Worm (Caenorhabditis elegans) whole organism, mixed stage, embryonic: Measurements from ENCODE around the gene K02D10.2.

Experiments used
- M03D4.4 ChIP-seq: sonication (generic microtip); optimal IDR thresholded peaks from 2 replicates; lab custom pipeline; 2017; ENCODE audit warnings: mild to moderate bottlenecking, missing genetic modification characterization, missing compliant biosample characterization
- bed-3 ChIP-seq: fragments of 200-800 bp; sonication (Bioruptor generic); optimal IDR thresholded peaks from 3 replicates; lab custom pipeline; 2018; ENCODE audit warnings: mild to moderate bottlenecking, missing genetic modification characterization, moderate library complexity, missing compliant biosample characterization
- blmp-1 ChIP-seq: fragments of 150-350 bp; optimal IDR thresholded peaks from 2 replicates; lab custom pipeline; 2014; ENCODE audit warnings: missing biosample characterization, missing genetic modification characterization
- ceh-39 ChIP-seq: fragments of 150-350 bp; optimal IDR thresholded peaks from 2 replicates; lab custom pipeline; 2014; ENCODE audit warnings: missing biosample characterization, missing genetic modification characterization
- ceh-43 ChIP-seq: fragments of 200-800 bp; sonication (Bioruptor generic); optimal IDR thresholded peaks from 2 replicates; lab custom pipeline; 2018; ENCODE audit warnings: mild to moderate bottlenecking, missing genetic modification characterization, moderate library complexity, missing compliant biosample characterization
- ceh-83 ChIP-seq: fragments of 200-800 bp; sonication (Bioruptor generic); optimal IDR thresholded peaks from 2 replicates; lab custom pipeline; 2018; ENCODE audit warnings: mild to moderate bottlenecking, missing genetic modification characterization, missing compliant biosample characterization
- ces-1 ChIP-seq: fragments of 150-350 bp; optimal IDR thresholded peaks from 2 replicates; lab custom pipeline; 2014; ENCODE audit warnings: missing biosample characterization, missing genetic modification reagents, missing genetic modification characterization
- cnd-1 ChIP-seq: fragments of 200-800 bp; sonication (Bioruptor generic); optimal IDR thresholded peaks from 2 replicates; lab custom pipeline; 2018; ENCODE audit warnings: mild to moderate bottlenecking, missing genetic modification characterization, missing compliant biosample characterization
- drap-1 ChIP-seq: fragments of 200-800 bp; sonication (Bioruptor generic); optimal IDR thresholded peaks from 3 replicates; lab custom pipeline; 2018; ENCODE audit warnings: mild to moderate bottlenecking, missing genetic modification characterization, missing compliant biosample characterization
- elt-1 ChIP-seq: sonication (generic microtip); optimal IDR thresholded peaks from 2 replicates; lab custom pipeline; 2017; ENCODE audit warnings: missing genetic modification characterization, mild to moderate bottlenecking, missing compliant biosample characterization, antibody characterized with exemption, moderate library complexity, borderline replicate concordance; ENCODE audit not compliant: insufficient read depth
- elt-3 ChIP-seq: fragments of 150-350 bp; optimal IDR thresholded peaks from 2 replicates; lab custom pipeline; 2014; ENCODE audit warnings: missing biosample characterization, missing genetic modification characterization
- flh-1 ChIP-seq: fragments of 200-800 bp; sonication (Bioruptor generic); optimal IDR thresholded peaks from 2 replicates; lab custom pipeline; 2018; ENCODE audit warnings: mild to moderate bottlenecking, missing genetic modification characterization, moderate library complexity, missing compliant biosample characterization
- ham-2 ChIP-seq: fragments of 200-800 bp; sonication (Bioruptor generic); optimal IDR thresholded peaks from 2 replicates; lab custom pipeline; 2018; ENCODE audit warnings: mild to moderate bottlenecking, missing genetic modification characterization, missing compliant biosample characterization
- hlh-1 ChIP-seq: fragments of 150-350 bp; optimal IDR thresholded peaks from 2 replicates; lab custom pipeline; 2014; ENCODE audit warnings: missing biosample characterization, missing genetic modification reagents, missing genetic modification characterization
- lin-13 ChIP-seq: fragments of 150-350 bp; optimal IDR thresholded peaks from 2 replicates; lab custom pipeline; 2014; ENCODE audit warnings: missing biosample characterization, missing genetic modification characterization
- lin-32 ChIP-seq: fragments of 200-800 bp; sonication (Bioruptor generic); optimal IDR thresholded peaks from 2 replicates; lab custom pipeline; 2018; ENCODE audit warnings: mild to moderate bottlenecking, missing genetic modification characterization, missing compliant biosample characterization
- lsy-2 ChIP-seq: fragments of 150-350 bp; optimal IDR thresholded peaks from 2 replicates; lab custom pipeline; 2014; ENCODE audit warnings: missing biosample characterization, missing genetic modification characterization
- mab-5 ChIP-seq: fragments of 150-350 bp; optimal IDR thresholded peaks from 2 replicates; lab custom pipeline; 2014; ENCODE audit warnings: missing biosample characterization, missing genetic modification characterization
- mep-1 ChIP-seq: fragments of 150-350 bp; optimal IDR thresholded peaks from 2 replicates; lab custom pipeline; 2017; ENCODE audit warnings: missing biosample characterization, missing genetic modification reagents, missing genetic modification characterization, inconsistent platforms
- mls-2 ChIP-seq: sonication (generic microtip); optimal IDR thresholded peaks from 2 replicates; lab custom pipeline; 2016; ENCODE audit warnings: mild to moderate bottlenecking, missing genetic modification characterization, moderate library complexity, missing compliant biosample characterization
- nhr-12 ChIP-seq: fragments of 150-350 bp; optimal IDR thresholded peaks from 2 replicates; lab custom pipeline; 2014; ENCODE audit warnings: missing biosample characterization, missing genetic modification characterization
- nhr-2 ChIP-seq: fragments of 150-350 bp; optimal IDR thresholded peaks from 2 replicates; lab custom pipeline; 2014; ENCODE audit warnings: missing biosample characterization, missing genetic modification characterization
- nhr-237 ChIP-seq: fragments of 150-350 bp; optimal IDR thresholded peaks from 2 replicates; lab custom pipeline; 2014; ENCODE audit warnings: missing biosample characterization, missing genetic modification characterization
- nhr-28 ChIP-seq: fragments of 150-350 bp; optimal IDR thresholded peaks from 2 replicates; lab custom pipeline; 2014; ENCODE audit warnings: missing biosample characterization, missing genetic modification characterization
- nhr-76 ChIP-seq: sonication (generic microtip); optimal IDR thresholded peaks from 2 replicates; lab custom pipeline; 2017; ENCODE audit warnings: missing biosample characterization, missing genetic modification characterization
- pha-4 ChIP-seq: fragments of 150-350 bp; optimal IDR thresholded peaks from 2 replicates; lab custom pipeline; 2018; ENCODE audit warnings: missing biosample characterization, missing genetic modification reagents, missing genetic modification characterization
- sem-2 ChIP-seq: fragments of 200-800 bp; sonication (Bioruptor generic); optimal IDR thresholded peaks from 2 replicates; lab custom pipeline; 2018; ENCODE audit warnings: mild to moderate bottlenecking, missing genetic modification characterization, missing compliant biosample characterization
- snpc-4 ChIP-seq: fragments of 150-350 bp; optimal IDR thresholded peaks from 2 replicates; lab custom pipeline; 2014; ENCODE audit warnings: missing biosample characterization, missing genetic modification characterization
- sptf-1 ChIP-seq: sonication (generic microtip); optimal IDR thresholded peaks from 2 replicates; lab custom pipeline; 2017; ENCODE audit warnings: mild to moderate bottlenecking, missing genetic modification characterization, moderate library complexity, missing compliant biosample characterization
- tbx-8 ChIP-seq: fragments of 200-800 bp; sonication (Bioruptor generic); optimal IDR thresholded peaks from 2 replicates; lab custom pipeline; 2018; ENCODE audit warnings: mild to moderate bottlenecking, missing genetic modification characterization, moderate library complexity, missing compliant biosample characterization
- unc-120 ChIP-seq: sonication (generic microtip); optimal IDR thresholded peaks from 2 replicates; lab custom pipeline; 2017; ENCODE audit warnings: missing genetic modification characterization, missing compliant biosample characterization; ENCODE audit not compliant: poor library complexity, severe bottlenecking
- unc-39 ChIP-seq: fragments of 150-350 bp; optimal IDR thresholded peaks from 2 replicates; lab custom pipeline; 2014; ENCODE audit warnings: missing biosample characterization, missing genetic modification characterization
- unc-62 ChIP-seq: fragments of 150-350 bp; optimal IDR thresholded peaks from 2 replicates; lab custom pipeline; 2014; ENCODE audit warnings: missing biosample characterization, missing genetic modification reagents, missing genetic modification characterization
- zip-8 ChIP-seq: fragments of 150-350 bp; optimal IDR thresholded peaks from 2 replicates; lab custom pipeline; 2014; ENCODE audit warnings: missing biosample characterization, missing genetic modification characterization
- ztf-11 ChIP-seq: fragments of 150-350 bp; optimal IDR thresholded peaks from 2 replicates; lab custom pipeline; 2014; ENCODE audit warnings: missing biosample characterization, missing genetic modification characterization

The K02D10.2 gene

ce11 chrIII:8807246-8807645, 36.2 kb upstream of the K02D10.2 start, which contains the start of gene F54F2.7:
F54F2.7 (minus strand) TSS chrIII:8807346.
- no peak for TF ChIP-seq lin-13
- no peak for TF ChIP-seq ces-1 (GFP tag; lab: Kevin White, UChicago)
- TF ChIP-seq blmp-1 (tag; lab: Kevin White, UChicago): no peak
- no peak for TF ChIP-seq ham-2 (GFP tag; lab: Kevin White, UChicago)
- TF ChIP-seq nhr-237 (tag; lab: Kevin White, UChicago): no peak
- TF ChIP-seq hlh-1: no peak
- TF ChIP-seq bed-3 (GFP tag; lab: Kevin White, UChicago): no peak
- TF ChIP-seq ztf-11 (tag; lab: Kevin White, UChicago): no peak
- TF ChIP-seq flh-1: no peak
- no peak for TF ChIP-seq tbx-8 (GFP tag; lab: Kevin White, UChicago)

- no peak for TF ChIP-seq lin-13
- no peak for TF ChIP-seq ham-2 (GFP tag; lab: Kevin White, UChicago)
- TF ChIP-seq ceh-43 (GFP tag; lab: Kevin White, UChicago): no peak
- TF ChIP-seq ceh-83 (GFP tag; lab: Kevin White, UChicago): peak; percentile 43
- TF ChIP-seq M03D4.4 (tag; lab: Kevin White, UChicago): no peak
- no peak for TF ChIP-seq hlh-1
These were observed 34.8 kb upstream of the K02D10.2 start for ce11 chrIII:8805815-8806214.

DNA sequence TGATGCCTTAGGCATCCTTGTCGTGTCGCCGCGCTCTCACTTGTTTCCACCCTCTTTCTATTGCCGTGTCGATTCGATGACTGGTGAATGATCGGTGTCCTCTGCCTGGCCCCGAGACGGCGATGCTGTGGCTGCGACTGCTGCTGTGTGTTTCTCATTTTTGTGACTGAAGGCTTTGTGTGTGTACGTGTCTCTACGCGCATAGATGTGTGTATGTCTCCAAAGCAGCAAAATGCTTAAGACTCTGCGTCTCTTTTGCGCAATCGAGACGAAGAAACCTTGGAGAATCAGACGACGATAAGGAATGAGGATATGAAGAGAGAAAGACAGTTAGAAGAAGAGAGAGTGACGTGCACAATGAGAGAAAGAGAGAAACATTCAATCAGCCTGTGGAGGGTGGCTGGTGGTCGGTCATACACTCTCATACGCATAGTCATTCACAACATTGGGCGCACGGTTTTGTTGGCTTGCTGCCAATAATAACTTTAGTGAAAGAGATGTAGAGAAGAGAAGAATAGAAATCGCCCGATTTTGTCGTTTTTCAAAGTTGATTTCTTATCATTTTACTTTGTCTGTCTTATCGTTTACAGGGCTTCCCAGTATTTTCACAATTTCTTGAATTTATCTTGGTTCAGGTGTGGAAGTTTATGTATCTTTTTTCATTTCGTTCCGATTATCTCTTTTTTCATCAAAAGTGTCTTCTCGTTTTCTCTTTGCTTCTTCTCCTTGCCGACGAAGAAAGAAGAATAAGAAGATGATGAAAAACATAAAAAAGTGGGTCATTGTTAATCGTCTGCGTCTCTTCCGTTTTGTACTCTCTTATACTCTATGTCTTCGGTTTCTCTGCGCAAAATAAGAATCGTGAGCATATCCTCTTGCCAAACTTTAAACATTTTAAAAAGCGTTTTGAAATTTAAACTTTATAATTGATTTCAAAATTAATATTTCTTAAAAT, 31.1 kb upstream of the K02D10.2 start:
- TF ChIP-seq flh-1 (no peak), ztf-11 (tag; lab: Kevin White, UChicago) (peak; percentile 89), ces-1 (GFP tag; lab: Kevin White, UChicago) (peak; percentile 96), nhr-76 (no peak), tbx-8 (GFP tag; lab: Kevin White, UChicago) (peak; percentile 65), ham-2 (GFP tag; lab: Kevin White, UChicago) (peak; percentile 99), unc-62 (GFP tag; lab: Kevin White, UChicago) (peak; percentile 99), elt-3 (tag; lab: Kevin White, UChicago) (peak; percentile 93), zip-8 (peak; percentile 39), sptf-1 (tag; lab: Kevin White, UChicago) (peak; percentile 63), snpc-4 (no peak), mep-1 (tag; lab: Kevin White, UChicago) (peak; percentile 98), pha-4 (tag; lab: Kevin White, UChicago) (peak; percentile 89), unc-120 (peak; percentile 97), mls-2 (tag; lab: Kevin White, UChicago) (peak; percentile 86), lsy-2 (tag; lab: Kevin White, UChicago) (peak; percentile 85), ceh-43 (GFP tag; lab: Kevin White, UChicago) (peak; percentile 47), bed-3 (GFP tag; lab: Kevin White, UChicago) (peak; percentile 48), blmp-1 (tag; lab: Kevin White, UChicago) (no peak), nhr-2 (peak; percentile 97), cnd-1 (tag; lab: Kevin White, UChicago) (peak; percentile 69), lin-13 (no peak), nhr-28 (tag; lab: Kevin White, UChicago) (peak; percentile 11), elt-1 (tag; lab: Kevin White, UChicago) (peak; percentile 25), M03D4.4 (tag; lab: Kevin White, UChicago) (peak; percentile 55), nhr-237 (tag; lab: Kevin White, UChicago) (peak; percentile 97), ceh-39 (tag; lab: Kevin White, UChicago) (peak; percentile 93), hlh-1 (peak; percentile 97), sem-2 (GFP tag; lab: Kevin White, UChicago) (no peak), drap-1 (GFP tag; lab: Kevin White, UChicago) (peak; percentile 86), nhr-12 (tag; lab: Kevin White, UChicago) (no peak), ceh-83 (GFP tag; lab: Kevin White, UChicago) (no peak), mab-5 (tag; lab: Kevin White, UChicago) (peak; percentile 74), lin-32 (GFP tag; lab: Kevin White, UChicago) (peak; percentile 31), unc-39 (tag; lab: Kevin White, UChicago) (peak; percentile 57)
